Worm (Caenorhabditis elegans): Measurements from ENCODE around the gene acd-4.
A peak's percentile ranks its signal among the peaks of the same experiment; 100 is the strongest.

acd-4 gene

DNA sequence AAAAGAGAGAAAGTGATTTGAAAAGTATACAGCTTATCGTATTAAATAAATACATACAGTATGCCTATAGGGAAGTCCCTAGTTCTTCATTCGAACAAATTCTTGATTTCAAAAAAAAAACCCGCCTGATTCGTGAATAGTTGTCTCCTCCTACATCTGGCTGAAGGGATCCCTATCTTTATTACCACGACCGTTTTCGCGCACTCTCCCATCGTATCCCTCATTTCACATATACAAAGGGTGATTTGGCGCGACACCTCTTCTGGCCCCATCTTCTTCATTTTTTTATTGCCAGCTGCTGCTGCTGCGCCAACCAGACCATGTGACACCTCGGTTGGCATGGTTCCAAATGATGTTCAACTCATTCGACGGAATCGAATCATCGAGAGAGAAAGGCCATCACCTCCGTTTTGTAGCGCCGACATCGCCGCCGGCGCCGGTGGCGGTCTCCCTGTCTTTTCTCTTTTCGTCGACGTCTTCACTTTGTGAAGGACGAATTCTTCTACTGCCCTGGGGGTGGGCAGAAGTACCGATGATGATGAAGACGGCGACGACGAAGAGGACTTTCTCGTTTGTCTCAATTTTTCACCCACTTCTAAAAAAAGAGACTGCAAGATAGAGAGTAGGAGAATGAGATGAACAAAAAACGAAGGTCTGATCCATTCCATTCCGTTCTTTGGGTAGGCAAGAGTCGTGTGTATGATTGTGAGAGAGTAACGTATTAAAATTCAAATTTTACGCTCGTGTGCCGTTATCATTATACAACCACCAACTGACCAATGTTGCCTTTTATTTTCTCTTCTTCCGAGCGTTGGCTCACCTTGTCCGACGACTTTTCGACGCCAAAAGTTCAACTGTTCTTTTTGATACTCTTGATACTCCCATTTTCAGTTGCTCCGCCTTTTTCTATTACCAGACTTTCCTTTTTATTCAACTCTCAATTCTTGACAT is 24.3 kb downstream of the acd-4 start (continued):
- peak; percentile 66 for TF ChIP-seq Y55F3AM.14 (GFP tag; optimal IDR thresholded peaks at IDR 0.05)
- no peak for TF ChIP-seq zag-1 (tag; optimal IDR thresholded peaks at IDR 0.05)
- peak; percentile 76 for TF ChIP-seq sem-4 (tag; optimal IDR thresholded peaks at IDR 0.05)
- TF ChIP-seq unc-55 (GFP tag; optimal IDR thresholded peaks at IDR 0.05): no peak
- no peak for TF ChIP-seq lin-13 (GFP tag; optimal IDR thresholded peaks at IDR 0.05)
- TF ChIP-seq nhr-21 (tag; optimal IDR thresholded peaks at IDR 0.05): peak; percentile 56
- no peak for TF ChIP-seq ceh-82 (tag; optimal IDR thresholded peaks at IDR 0.05)
- TF ChIP-seq mdl-1 (tag; optimal IDR thresholded peaks at IDR 0.05): peak in 1 of 2 experiments; percentile 20
- no peak for TF ChIP-seq ama-1 (optimal IDR thresholded peaks at IDR 0.05)
- TF ChIP-seq nhr-10 (tag; optimal IDR thresholded peaks at IDR 0.05): no peak
- no peak for TF ChIP-seq snpc-4 (tag; optimal IDR thresholded peaks at IDR 0.05)
- no peak for TF ChIP-seq peb-1 (tag; optimal IDR thresholded peaks at IDR 0.05)
- no peak for TF ChIP-seq aly-2 (tag; optimal IDR thresholded peaks at IDR 0.05)
- TF ChIP-seq blmp-1 (tag; optimal IDR thresholded peaks at IDR 0.05; ENCODE audit: insufficient read depth): peak; percentile 91
- no peak for TF ChIP-seq elt-3 (tag; optimal IDR thresholded peaks at IDR 0.05)
- TF ChIP-seq ztf-4 (tag; optimal IDR thresholded peaks at IDR 0.05): no peak
- no peak for TF ChIP-seq crh-2 (tag; optimal IDR thresholded peaks at IDR 0.05)
- TF ChIP-seq unc-62 (GFP tag; optimal IDR thresholded peaks at IDR 0.05): no peak
- TF ChIP-seq alr-1 (tag; optimal IDR thresholded peaks at IDR 0.05): no peak

DNA sequence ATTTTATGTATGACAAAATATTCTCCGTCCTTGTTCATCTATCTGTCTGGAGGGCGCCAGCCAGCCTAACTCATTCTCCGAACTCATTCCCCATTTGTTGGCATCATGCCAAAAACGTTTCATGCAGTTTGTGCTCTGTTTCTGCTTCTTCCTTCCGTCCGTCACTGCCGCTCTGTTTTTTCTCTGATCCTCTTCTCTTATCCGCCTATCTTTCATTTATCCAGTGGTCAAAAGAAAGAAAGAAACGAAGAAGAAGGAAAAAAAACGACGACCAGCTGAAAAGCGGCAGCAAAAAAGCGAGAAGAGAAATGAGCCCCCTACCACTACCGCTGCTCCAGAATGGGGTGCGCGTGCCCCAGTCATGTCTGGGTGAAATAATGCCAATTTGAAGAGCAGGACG is 25.0 kb downstream of the acd-4 start:
- TF ChIP-seq sem-4 (tag; optimal IDR thresholded peaks at IDR 0.05) (peak; percentile 36), Y55F3AM.14 (GFP tag; optimal IDR thresholded peaks at IDR 0.05) (peak; percentile 43), nhr-25 (tag; optimal IDR thresholded peaks at IDR 0.05) (no peak), R02D3.7 (tag; optimal IDR thresholded peaks at IDR 0.05) (no peak), snpc-4 (tag; optimal IDR thresholded peaks at IDR 0.05) (peak; percentile 6), unc-39 (tag; optimal IDR thresholded peaks at IDR 0.05) (no peak), sma-9 (GFP tag; optimal IDR thresholded peaks at IDR 0.05) (peak; percentile 43), sma-9 (tag; optimal IDR thresholded peaks at IDR 0.05) (no peak), ztf-4 (tag; optimal IDR thresholded peaks at IDR 0.05) (no peak), F13H6.1 (tag; optimal IDR thresholded peaks at IDR 0.05) (peak; percentile 57), lsy-2 (tag; optimal IDR thresholded peaks at IDR 0.05) (peak in 1 of 2 experiments; percentile 29), dmd-4 (tag; optimal IDR thresholded peaks at IDR 0.05) (no peak), nhr-129 (tag; optimal IDR thresholded peaks at IDR 0.05) (peak; percentile 40), mbf-1 (tag; optimal IDR thresholded peaks at IDR 0.05) (no peak), unc-55 (GFP tag; optimal IDR thresholded peaks at IDR 0.05) (peak; percentile 40), mab-5 (tag; optimal IDR thresholded peaks at IDR 0.05) (no peak), ceh-82 (tag; optimal IDR thresholded peaks at IDR 0.05) (no peak), zag-1 (tag; optimal IDR thresholded peaks at IDR 0.05) (peak; percentile 80), C34F6.9 (tag; optimal IDR thresholded peaks at IDR 0.05) (peak; percentile 51)

DNA sequence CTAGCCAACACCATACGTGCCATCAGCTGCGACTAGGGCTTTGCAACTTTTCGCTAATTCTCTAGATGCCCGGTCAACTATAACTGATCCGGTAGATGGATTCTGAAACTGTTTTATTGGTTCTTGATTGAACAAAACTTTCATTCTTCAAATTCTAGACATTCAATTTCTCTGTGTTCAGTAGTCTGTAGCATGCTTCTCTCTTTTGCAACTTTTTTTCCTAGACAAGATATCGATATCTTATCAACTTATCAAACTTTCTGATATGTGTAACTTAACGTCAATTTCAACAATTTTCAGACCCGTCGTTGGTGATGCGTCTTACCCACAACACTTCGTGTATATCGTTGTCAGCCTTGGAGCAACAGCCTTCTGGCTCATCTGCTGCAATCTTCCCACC is 27.7 kb downstream of the acd-4 start, which contains the start of gene ZC190.4:
Gene ZC190.4 (plus strand): TSS at position 301 of the 400 bp plus-strand sequence.
- TF ChIP-seq sem-4 (tag; optimal IDR thresholded peaks at IDR 0.05): no peak
- no peak for TF ChIP-seq ztf-1 (GFP tag; conservative IDR thresholded peaks at IDR 0.05)
- no peak for TF ChIP-seq R02D3.7 (tag; optimal IDR thresholded peaks at IDR 0.05)
- TF ChIP-seq nhr-129 (tag; optimal IDR thresholded peaks at IDR 0.05): no peak
- TF ChIP-seq lin-11 (tag; optimal IDR thresholded peaks at IDR 0.05): no peak
- no peak for TF ChIP-seq ceh-16 (tag; optimal IDR thresholded peaks at IDR 0.05)
- TF ChIP-seq elt-1 (tag; optimal IDR thresholded peaks at IDR 0.05): no peak
- no peak for TF ChIP-seq gmeb-1 (tag; optimal IDR thresholded peaks at IDR 0.05)
- TF ChIP-seq nhr-10 (tag; optimal IDR thresholded peaks at IDR 0.05): no peak
- no peak for TF ChIP-seq skn-1 (tag; optimal IDR thresholded peaks at IDR 0.05)
- no peak for TF ChIP-seq dmd-4 (tag; optimal IDR thresholded peaks at IDR 0.05)
- TF ChIP-seq mbf-1 (tag; optimal IDR thresholded peaks at IDR 0.05): no peak
- no peak for TF ChIP-seq nhr-23 (tag; optimal IDR thresholded peaks at IDR 0.05)
- no peak for TF ChIP-seq nhr-12 (tag; optimal IDR thresholded peaks at IDR 0.05)
- TF ChIP-seq elt-3 (tag; optimal IDR thresholded peaks at IDR 0.05): no peak
- no peak for TF ChIP-seq nhr-237 (tag; optimal IDR thresholded peaks at IDR 0.05)
- TF ChIP-seq mdl-1 (tag; optimal IDR thresholded peaks at IDR 0.05): no peak
- TF ChIP-seq fos-1 (tag; optimal IDR thresholded peaks at IDR 0.05): no peak
- TF ChIP-seq egl-27 (tag; optimal IDR thresholded peaks at IDR 0.05): no peak
